Worm (Caenorhabditis elegans) whole organism, L1 larva: ENCODE measurements around the gene F26F12.4.
A peak's percentile ranks its signal among the peaks of the same experiment; 100 is the strongest.

Experiments
- F16B12.6 ChIP-seq: fragments of 150-350 bp; optimal IDR thresholded peaks from 2 replicates; lab custom pipeline; 2014; ENCODE audit warnings: missing biosample characterization, missing genetic modification characterization
- aha-1 ChIP-seq: fragments of 150-350 bp; optimal IDR thresholded peaks from 2 replicates; lab custom pipeline; 2014; ENCODE audit warnings: missing biosample characterization, missing genetic modification characterization
- alr-1 ChIP-seq: fragments of 200-800 bp; sonication (Bioruptor generic); optimal IDR thresholded peaks from 2 replicates; lab custom pipeline; 2018; ENCODE audit warnings: borderline replicate concordance, mild to moderate bottlenecking, missing genetic modification characterization, missing compliant biosample characterization
- ama-1 ChIP-seq: fragments of 150-350 bp; optimal IDR thresholded peaks from 2 replicates; lab custom pipeline; 2014
- blmp-1 ChIP-seq: fragments of 150-350 bp; optimal IDR thresholded peaks from 2 replicates; lab custom pipeline; 2014; ENCODE audit warnings: missing biosample characterization, missing genetic modification characterization
- ceh-8 ChIP-seq: fragments of 200-800 bp; sonication (Bioruptor generic); optimal IDR thresholded peaks from 2 replicates; lab custom pipeline; 2018; ENCODE audit warnings: mild to moderate bottlenecking, missing genetic modification characterization, moderate library complexity, missing compliant biosample characterization
- ceh-90 ChIP-seq: sonication (generic microtip); optimal IDR thresholded peaks from 2 replicates; lab custom pipeline; 2016; ENCODE audit warnings: missing genetic modification characterization, missing compliant biosample characterization
- dpl-1 ChIP-seq, 3 experiments: fragments of 150-350 bp in 2 of 3; sonication (generic microtip) in 1 of 3; optimal IDR thresholded peaks; 2 replicates each; lab custom pipeline; 2014 to 2017; ENCODE audit warnings: missing biosample characterization in 3 of 3, missing genetic modification characterization in 3 of 3, missing genetic modification reagents in 3 of 3
- efl-1 ChIP-seq, 4 experiments: fragments of 150-350 bp; optimal IDR thresholded peaks in 3 of 4; peaks in 1 of 4; 1 replicate in 1 of 4; 2 replicates in 3 of 4; lab custom pipeline; 2014; ENCODE audit warnings: missing biosample characterization in 2 of 4, missing genetic modification characterization in 2 of 4, missing genetic modification reagents in 2 of 4
- elt-2 ChIP-seq: sonication (generic microtip); optimal IDR thresholded peaks from 2 replicates; lab custom pipeline; 2016; ENCODE audit warnings: missing genetic modification characterization, mild to moderate bottlenecking, inconsistent platforms, missing compliant biosample characterization, missing genetic modification reagents
- elt-3 ChIP-seq, 6 experiments: fragments of 150-350 bp in 1 of 6; sonication (generic microtip); optimal IDR thresholded peaks; 2 replicates each; lab custom pipeline; 2017 to 2018; ENCODE audit warnings: missing biosample characterization in 6 of 6, missing genetic modification characterization in 6 of 6, inconsistent platforms in 1 of 6
- fkh-8 ChIP-seq: sonication (generic microtip); optimal IDR thresholded peaks from 2 replicates; lab custom pipeline; 2016; ENCODE audit warnings: mild to moderate bottlenecking, missing genetic modification characterization, missing compliant biosample characterization
- fos-1 ChIP-seq: fragments of 150-350 bp; optimal IDR thresholded peaks from 2 replicates; lab custom pipeline; 2014; ENCODE audit warnings: missing biosample characterization, missing genetic modification characterization
- grh-1 ChIP-seq: fragments of 200-800 bp; sonication (Bioruptor generic); IDR thresholded peaks from 2 replicates; pipeline ENCODE4 v1.3.6; 2022; ENCODE audit warnings: missing genetic modification reagents, missing genetic modification characterization, missing compliant biosample characterization
- hlh-17 ChIP-seq: fragments of 200-800 bp; sonication (Bioruptor generic); optimal IDR thresholded peaks from 2 replicates; lab custom pipeline; 2018; ENCODE audit warnings: missing genetic modification characterization, mild to moderate bottlenecking, missing compliant biosample characterization, moderate library complexity, borderline replicate concordance
- irx-1 ChIP-seq: sonication (generic microtip); optimal IDR thresholded peaks from 2 replicates; lab custom pipeline; 2016; ENCODE audit warnings: missing genetic modification characterization, missing compliant biosample characterization
- jun-1 ChIP-seq: fragments of 150-350 bp; optimal IDR thresholded peaks from 2 replicates; lab custom pipeline; 2014; ENCODE audit warnings: missing biosample characterization, missing genetic modification reagents, missing genetic modification characterization
- lin-14 ChIP-seq: fragments of 200-800 bp; sonication (Bioruptor generic); optimal IDR thresholded peaks from 2 replicates; lab custom pipeline; 2018; ENCODE audit warnings: mild to moderate bottlenecking, missing genetic modification characterization, moderate library complexity, missing compliant biosample characterization
- lin-35 ChIP-seq, 2 experiments: fragments of 150-350 bp; optimal IDR thresholded peaks; 2 replicates each; lab custom pipeline; 2014; ENCODE audit warnings: missing biosample characterization in 2 of 2, missing genetic modification characterization in 2 of 2, missing genetic modification reagents in 2 of 2
- lin-39 ChIP-seq: fragments of 150-350 bp; optimal IDR thresholded peaks from 2 replicates; lab custom pipeline; 2014; ENCODE audit warnings: missing biosample characterization, missing genetic modification reagents, missing genetic modification characterization
- lir-3 ChIP-seq: sonication (generic microtip); optimal IDR thresholded peaks from 2 replicates; lab custom pipeline; 2016; ENCODE audit warnings: mild to moderate bottlenecking, missing genetic modification characterization, moderate library complexity, missing compliant biosample characterization; ENCODE audit not compliant: poor library complexity
- lsy-2 ChIP-seq, 2 experiments: fragments of 150-350 bp; optimal IDR thresholded peaks; 2 replicates each; lab custom pipeline; 2014; ENCODE audit warnings: missing biosample characterization in 2 of 2, missing genetic modification characterization in 2 of 2
- mab-9 ChIP-seq: fragments of 200-800 bp; sonication (Bioruptor generic); IDR thresholded peaks from 2 replicates; pipeline ENCODE4 v1.3.6; 2022; ENCODE audit warnings: missing genetic modification reagents, missing genetic modification characterization, missing compliant biosample characterization
- mdl-1 ChIP-seq, 2 experiments: fragments of 150-350 bp; optimal IDR thresholded peaks; 2 replicates each; lab custom pipeline; 2014 to 2017; ENCODE audit warnings: missing biosample characterization in 2 of 2, missing genetic modification characterization in 2 of 2, inconsistent platforms in 1 of 2
- nhr-11 ChIP-seq: fragments of 150-350 bp; optimal IDR thresholded peaks from 2 replicates; lab custom pipeline; 2014; ENCODE audit warnings: missing biosample characterization, missing genetic modification characterization
- nhr-19 ChIP-seq: fragments of 200-800 bp; sonication (Bioruptor generic); conservative IDR thresholded peaks from 2 replicates; pipeline ENCODE4 v1.3.6; 2022; ENCODE audit warnings: missing genetic modification characterization, missing compliant biosample characterization
- nhr-20 ChIP-seq: sonication (generic microtip); optimal IDR thresholded peaks from 2 replicates; lab custom pipeline; 2016; ENCODE audit warnings: mild to moderate bottlenecking, missing genetic modification characterization, missing compliant biosample characterization
- nhr-47 ChIP-seq: sonication (generic microtip); optimal IDR thresholded peaks from 2 replicates; lab custom pipeline; 2016; ENCODE audit warnings: mild to moderate bottlenecking, missing genetic modification characterization, moderate library complexity, missing compliant biosample characterization
- nhr-76 ChIP-seq: sonication (generic microtip); optimal IDR thresholded peaks from 2 replicates; lab custom pipeline; 2017; ENCODE audit warnings: missing biosample characterization, missing genetic modification characterization
- nhr-85 ChIP-seq: sonication (generic microtip); peaks from one replicate; lab custom pipeline; 2016; ENCODE audit warnings: missing genetic modification characterization, inconsistent platforms, missing compliant biosample characterization
- nhr-90 ChIP-seq: sonication (generic microtip); optimal IDR thresholded peaks from 2 replicates; lab custom pipeline; 2016; ENCODE audit warnings: mild to moderate bottlenecking, missing genetic modification characterization, missing compliant biosample characterization; ENCODE audit not compliant: poor library complexity
- pag-3 ChIP-seq: sonication (generic microtip); optimal IDR thresholded peaks from 2 replicates; lab custom pipeline; 2017; ENCODE audit warnings: missing genetic modification characterization, mild to moderate bottlenecking, missing compliant biosample characterization, antibody characterized with exemption, borderline replicate concordance; ENCODE audit not compliant: insufficient read depth
- pax-3 ChIP-seq: fragments of 200-800 bp; sonication (Bioruptor generic); optimal IDR thresholded peaks from 2 replicates; lab custom pipeline; 2018; ENCODE audit warnings: mild to moderate bottlenecking, missing genetic modification characterization, moderate library complexity, missing compliant biosample characterization
- pqm-1 ChIP-seq: sonication (generic microtip); optimal IDR thresholded peaks from 3 replicates; lab custom pipeline; 2017; ENCODE audit warnings: missing biosample characterization, missing genetic modification characterization
- rnt-1 ChIP-seq: sonication (generic microtip); optimal IDR thresholded peaks from 2 replicates; lab custom pipeline; 2016; ENCODE audit warnings: mild to moderate bottlenecking, missing genetic modification characterization, moderate library complexity, missing compliant biosample characterization
- skn-1 ChIP-seq: fragments of 150-350 bp; optimal IDR thresholded peaks from 2 replicates; lab custom pipeline; 2014; ENCODE audit warnings: missing biosample characterization, missing genetic modification characterization
- snu-23 ChIP-seq: sonication (generic microtip); optimal IDR thresholded peaks from 2 replicates; lab custom pipeline; 2016; ENCODE audit warnings: missing genetic modification characterization, missing compliant biosample characterization
- sox-4 ChIP-seq: sonication (generic microtip); optimal IDR thresholded peaks from 2 replicates; lab custom pipeline; 2016; ENCODE audit warnings: missing genetic modification characterization, missing compliant biosample characterization
- sup-37 ChIP-seq: fragments of 200-800 bp; sonication (Bioruptor generic); optimal IDR thresholded peaks from 2 replicates; lab custom pipeline; 2018; ENCODE audit warnings: mild to moderate bottlenecking, missing genetic modification characterization, missing compliant biosample characterization
- swsn-7 ChIP-seq: sonication (generic microtip); optimal IDR thresholded peaks from 2 replicates; lab custom pipeline; 2016; ENCODE audit warnings: missing genetic modification characterization, missing compliant biosample characterization
- tbx-2 ChIP-seq: sonication (generic microtip); optimal IDR thresholded peaks from 2 replicates; lab custom pipeline; 2016; ENCODE audit warnings: missing genetic modification characterization, missing compliant biosample characterization
- tlp-1 ChIP-seq: fragments of 150-350 bp; optimal IDR thresholded peaks from 2 replicates; lab custom pipeline; 2014; ENCODE audit warnings: missing biosample characterization, missing genetic modification characterization
- unc-130 ChIP-seq: fragments of 150-350 bp; optimal IDR thresholded peaks from 2 replicates; lab custom pipeline; 2017; ENCODE audit warnings: missing biosample characterization, missing genetic modification characterization, inconsistent platforms
- unc-86 ChIP-seq: sonication (generic microtip); optimal IDR thresholded peaks from 2 replicates; lab custom pipeline; 2016; ENCODE audit warnings: missing genetic modification characterization, missing compliant biosample characterization
- unc-98 ChIP-seq: fragments of 200-800 bp; sonication (Bioruptor generic); IDR thresholded peaks from 2 replicates; pipeline ENCODE4 v1.3.6; 2022; ENCODE audit warnings: missing genetic modification characterization, missing compliant biosample characterization
- vab-15 ChIP-seq: sonication (generic microtip); optimal IDR thresholded peaks from 2 replicates; lab custom pipeline; 2017; ENCODE audit warnings: missing genotype, mild to moderate bottlenecking, missing genetic modification characterization, missing compliant biosample characterization
- xbp-1 ChIP-seq: sonication (generic microtip); optimal IDR thresholded peaks from 2 replicates; lab custom pipeline; 2016; ENCODE audit warnings: missing genetic modification characterization, missing compliant biosample characterization
- ztf-11 ChIP-seq, 2 experiments: sonication (generic microtip); optimal IDR thresholded peaks; 2 replicates each; lab custom pipeline; 2016 to 2017; ENCODE audit warnings: missing genetic modification characterization in 2 of 2, missing biosample characterization in 1 of 2, missing compliant biosample characterization in 1 of 2
- ztf-4 ChIP-seq: fragments of 150-350 bp; optimal IDR thresholded peaks from 2 replicates; lab custom pipeline; 2014; ENCODE audit warnings: missing biosample characterization, missing genetic modification characterization

F26F12.4 gene

DNA sequence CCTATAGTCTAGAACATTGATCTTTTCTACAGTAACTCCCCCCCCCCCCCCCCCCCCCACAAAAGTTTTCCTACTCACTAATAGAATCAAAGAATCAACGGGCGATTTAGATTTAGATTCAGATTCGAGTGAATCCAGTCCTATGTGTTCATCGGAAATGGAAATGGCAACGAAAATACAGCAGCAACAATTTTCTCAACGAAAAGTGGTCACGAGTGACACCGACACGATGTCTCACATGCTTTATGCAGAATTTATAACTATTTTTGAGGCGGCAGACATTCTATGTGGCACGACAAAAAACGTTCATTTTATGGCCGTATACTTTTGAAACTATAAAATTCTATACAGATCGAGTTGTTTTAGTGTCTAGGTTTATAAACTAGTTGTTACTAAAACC is 24.0 kb downstream of the F26F12.4 start (continued):
- TF ChIP-seq ceh-8 (GFP tag; lab: Kevin White, UChicago) = no peak
- no peak for TF ChIP-seq aha-1 (tag; lab: Kevin White, UChicago)
- TF ChIP-seq alr-1 (tag; lab: Kevin White, UChicago) = no peak
- no peak for TF ChIP-seq pax-3
- no peak for TF ChIP-seq sup-37 (GFP tag; lab: Kevin White, UChicago)
- no peak for TF ChIP-seq irx-1
- TF ChIP-seq jun-1 (tag; lab: Kevin White, UChicago) = no peak
- no peak for TF ChIP-seq xbp-1 (tag; lab: Kevin White, UChicago)
- peak; percentile 58 for TF ChIP-seq fkh-8 (tag; lab: Kevin White, UChicago)
- peak; percentile 23 for TF ChIP-seq lin-14
- TF ChIP-seq blmp-1 = peak; percentile 6
- no peak for TF ChIP-seq ceh-90 (tag; lab: Kevin White, UChicago)
- TF ChIP-seq dpl-1 (GFP tag; optimal IDR thresholded peaks at IDR 0.05; lab: Kevin White, UChicago) = no peak
- no peak for TF ChIP-seq vab-15 (tag; lab: Kevin White, UChicago)
- TF ChIP-seq lin-35 (GFP tag; optimal IDR thresholded peaks at IDR 0.05; lab: Kevin White, UChicago) = no peak

DNA sequence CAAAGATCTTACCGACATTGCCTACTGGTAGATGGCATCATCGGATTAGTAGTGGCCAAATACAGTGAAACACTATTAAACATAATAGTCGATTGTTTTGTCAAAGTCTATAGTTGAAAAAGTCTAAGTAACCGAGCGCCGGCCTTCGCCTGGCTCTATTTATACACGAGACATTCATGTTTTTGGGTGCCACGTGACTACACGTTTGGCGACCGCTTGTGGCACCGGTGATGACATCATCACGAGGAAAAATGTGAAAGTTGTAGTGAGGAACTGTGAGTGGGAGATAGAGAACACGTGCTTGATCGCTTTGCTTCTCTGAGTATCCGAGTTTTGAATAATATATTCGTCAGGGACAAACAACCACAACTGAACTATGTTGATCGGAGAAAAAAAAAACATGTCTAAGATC is 24.8 kb downstream of the F26F12.4 start:
- TF ChIP-seq elt-2 (tag; lab: Kevin White, UChicago) (peak; percentile 59), nhr-19 (GFP tag; lab: Robert Waterston, UW) (peak; percentile 92), lin-35 (GFP tag; optimal IDR thresholded peaks at IDR 0.05; lab: Kevin White, UChicago) (peak; percentile 52 to 89), xbp-1 (tag; lab: Kevin White, UChicago) (peak; percentile 78), ama-1 (lab: Kevin White, UChicago) (peak; percentile 66), tbx-2 (tag; lab: Kevin White, UChicago) (peak; percentile 81), lsy-2 (tag; optimal IDR thresholded peaks at IDR 0.05; lab: Kevin White, UChicago) (peak; percentile 56 to 77), skn-1 (tag; lab: Kevin White, UChicago) (peak; percentile 87), nhr-20 (tag; lab: Kevin White, UChicago) (peak; percentile 98), fos-1 (no peak), swsn-7 (peak; percentile 58), ztf-4 (tag; lab: Kevin White, UChicago) (peak; percentile 89), mdl-1 (tag; optimal IDR thresholded peaks at IDR 0.05; lab: Kevin White, UChicago) (peak in 1 of 2 experiments; percentile 99), unc-98 (GFP tag; lab: Robert Waterston, UW) (no peak), unc-86 (tag; lab: Kevin White, UChicago) (no peak), blmp-1 (peak; percentile 92), irx-1 (peak; percentile 78), efl-1 (optimal IDR thresholded peaks at IDR 0.05; lab: Kevin White, UChicago) (peak; percentile 30 to 34), efl-1 (GFP tag; optimal IDR thresholded peaks at IDR 0.05 in 1 of 2; lab: Kevin White, UChicago) (peak; percentile 41 to 97), nhr-90 (tag; lab: Kevin White, UChicago) (peak; percentile 82), nhr-11 (tag; lab: Kevin White, UChicago) (peak; percentile 44), elt-3 (tag; optimal IDR thresholded peaks at IDR 0.05; lab: Kevin White, UChicago) (peak in 1 of 6 experiments; percentile 90), hlh-17 (GFP tag; lab: Kevin White, UChicago) (no peak), rnt-1 (peak; percentile 80), F16B12.6 (tag; lab: Kevin White, UChicago) (no peak), unc-130 (peak; percentile 93), nhr-76 (tag; lab: Kevin White, UChicago) (no peak), lin-39 (peak; percentile 13), pag-3 (peak; percentile 67), sox-4 (tag; lab: Kevin White, UChicago) (no peak), tlp-1 (tag; lab: Kevin White, UChicago) (no peak), dpl-1 (GFP tag; optimal IDR thresholded peaks at IDR 0.05; lab: Kevin White, UChicago) (peak; percentile 44 to 62 (median 55)), grh-1 (peak; percentile 79), pqm-1 (tag; lab: Kevin White, UChicago) (no peak), ztf-11 (tag; optimal IDR thresholded peaks at IDR 0.05; lab: Kevin White, UChicago) (peak in 1 of 2 experiments; percentile 2), mab-9 (peak; percentile 63), nhr-85 (peak; percentile 99), nhr-47 (tag; lab: Kevin White, UChicago) (peak; percentile 79), ceh-8 (GFP tag; lab: Kevin White, UChicago) (peak; percentile 59), lir-3 (tag; lab: Kevin White, UChicago) (peak; percentile 86), snu-23 (GFP tag; lab: Kevin White, UChicago) (peak; percentile 91)
